Worm (Caenorhabditis elegans) whole organism, mixed stage, embryonic: Measurements from ENCODE around the gene hphd-1.

Experiments
- M03D4.4 ChIP-seq: sonication (generic microtip); optimal IDR thresholded peaks from 2 replicates; lab custom pipeline; 2017; ENCODE audit warnings: mild to moderate bottlenecking, missing genetic modification characterization, missing compliant biosample characterization
- bed-3 ChIP-seq: fragments of 200-800 bp; sonication (Bioruptor generic); optimal IDR thresholded peaks from 3 replicates; lab custom pipeline; 2018; ENCODE audit warnings: mild to moderate bottlenecking, missing genetic modification characterization, moderate library complexity, missing compliant biosample characterization
- blmp-1 ChIP-seq: fragments of 150-350 bp; optimal IDR thresholded peaks from 2 replicates; lab custom pipeline; 2014; ENCODE audit warnings: missing biosample characterization, missing genetic modification characterization
- ceh-39 ChIP-seq: fragments of 150-350 bp; optimal IDR thresholded peaks from 2 replicates; lab custom pipeline; 2014; ENCODE audit warnings: missing biosample characterization, missing genetic modification characterization
- ceh-83 ChIP-seq: fragments of 200-800 bp; sonication (Bioruptor generic); optimal IDR thresholded peaks from 2 replicates; lab custom pipeline; 2018; ENCODE audit warnings: mild to moderate bottlenecking, missing genetic modification characterization, missing compliant biosample characterization
- ces-1 ChIP-seq: fragments of 150-350 bp; optimal IDR thresholded peaks from 2 replicates; lab custom pipeline; 2014; ENCODE audit warnings: missing biosample characterization, missing genetic modification reagents, missing genetic modification characterization
- cnd-1 ChIP-seq: fragments of 200-800 bp; sonication (Bioruptor generic); optimal IDR thresholded peaks from 2 replicates; lab custom pipeline; 2018; ENCODE audit warnings: mild to moderate bottlenecking, missing genetic modification characterization, missing compliant biosample characterization
- drap-1 ChIP-seq: fragments of 200-800 bp; sonication (Bioruptor generic); optimal IDR thresholded peaks from 3 replicates; lab custom pipeline; 2018; ENCODE audit warnings: mild to moderate bottlenecking, missing genetic modification characterization, missing compliant biosample characterization
- elt-1 ChIP-seq: sonication (generic microtip); optimal IDR thresholded peaks from 2 replicates; lab custom pipeline; 2017; ENCODE audit warnings: missing genetic modification characterization, mild to moderate bottlenecking, missing compliant biosample characterization, antibody characterized with exemption, moderate library complexity, borderline replicate concordance; ENCODE audit not compliant: insufficient read depth
- elt-3 ChIP-seq: fragments of 150-350 bp; optimal IDR thresholded peaks from 2 replicates; lab custom pipeline; 2014; ENCODE audit warnings: missing biosample characterization, missing genetic modification characterization
- flh-1 ChIP-seq: fragments of 200-800 bp; sonication (Bioruptor generic); optimal IDR thresholded peaks from 2 replicates; lab custom pipeline; 2018; ENCODE audit warnings: mild to moderate bottlenecking, missing genetic modification characterization, moderate library complexity, missing compliant biosample characterization
- ham-2 ChIP-seq: fragments of 200-800 bp; sonication (Bioruptor generic); optimal IDR thresholded peaks from 2 replicates; lab custom pipeline; 2018; ENCODE audit warnings: mild to moderate bottlenecking, missing genetic modification characterization, missing compliant biosample characterization
- hlh-1 ChIP-seq: fragments of 150-350 bp; optimal IDR thresholded peaks from 2 replicates; lab custom pipeline; 2014; ENCODE audit warnings: missing biosample characterization, missing genetic modification reagents, missing genetic modification characterization
- lin-13 ChIP-seq: fragments of 150-350 bp; optimal IDR thresholded peaks from 2 replicates; lab custom pipeline; 2014; ENCODE audit warnings: missing biosample characterization, missing genetic modification characterization
- lin-32 ChIP-seq: fragments of 200-800 bp; sonication (Bioruptor generic); optimal IDR thresholded peaks from 2 replicates; lab custom pipeline; 2018; ENCODE audit warnings: mild to moderate bottlenecking, missing genetic modification characterization, missing compliant biosample characterization
- mab-5 ChIP-seq: fragments of 150-350 bp; optimal IDR thresholded peaks from 2 replicates; lab custom pipeline; 2014; ENCODE audit warnings: missing biosample characterization, missing genetic modification characterization
- mep-1 ChIP-seq: fragments of 150-350 bp; optimal IDR thresholded peaks from 2 replicates; lab custom pipeline; 2017; ENCODE audit warnings: missing biosample characterization, missing genetic modification reagents, missing genetic modification characterization, inconsistent platforms
- mls-2 ChIP-seq: sonication (generic microtip); optimal IDR thresholded peaks from 2 replicates; lab custom pipeline; 2016; ENCODE audit warnings: mild to moderate bottlenecking, missing genetic modification characterization, moderate library complexity, missing compliant biosample characterization
- nhr-12 ChIP-seq: fragments of 150-350 bp; optimal IDR thresholded peaks from 2 replicates; lab custom pipeline; 2014; ENCODE audit warnings: missing biosample characterization, missing genetic modification characterization
- nhr-2 ChIP-seq: fragments of 150-350 bp; optimal IDR thresholded peaks from 2 replicates; lab custom pipeline; 2014; ENCODE audit warnings: missing biosample characterization, missing genetic modification characterization
- nhr-237 ChIP-seq: fragments of 150-350 bp; optimal IDR thresholded peaks from 2 replicates; lab custom pipeline; 2014; ENCODE audit warnings: missing biosample characterization, missing genetic modification characterization
- nhr-28 ChIP-seq: fragments of 150-350 bp; optimal IDR thresholded peaks from 2 replicates; lab custom pipeline; 2014; ENCODE audit warnings: missing biosample characterization, missing genetic modification characterization
- sem-2 ChIP-seq: fragments of 200-800 bp; sonication (Bioruptor generic); optimal IDR thresholded peaks from 2 replicates; lab custom pipeline; 2018; ENCODE audit warnings: mild to moderate bottlenecking, missing genetic modification characterization, missing compliant biosample characterization
- snpc-4 ChIP-seq: fragments of 150-350 bp; optimal IDR thresholded peaks from 2 replicates; lab custom pipeline; 2014; ENCODE audit warnings: missing biosample characterization, missing genetic modification characterization
- sptf-1 ChIP-seq: sonication (generic microtip); optimal IDR thresholded peaks from 2 replicates; lab custom pipeline; 2017; ENCODE audit warnings: mild to moderate bottlenecking, missing genetic modification characterization, moderate library complexity, missing compliant biosample characterization
- tbx-8 ChIP-seq: fragments of 200-800 bp; sonication (Bioruptor generic); optimal IDR thresholded peaks from 2 replicates; lab custom pipeline; 2018; ENCODE audit warnings: mild to moderate bottlenecking, missing genetic modification characterization, moderate library complexity, missing compliant biosample characterization
- unc-120 ChIP-seq: sonication (generic microtip); optimal IDR thresholded peaks from 2 replicates; lab custom pipeline; 2017; ENCODE audit warnings: missing genetic modification characterization, missing compliant biosample characterization; ENCODE audit not compliant: poor library complexity, severe bottlenecking
- unc-62 ChIP-seq: fragments of 150-350 bp; optimal IDR thresholded peaks from 2 replicates; lab custom pipeline; 2014; ENCODE audit warnings: missing biosample characterization, missing genetic modification reagents, missing genetic modification characterization
- zip-8 ChIP-seq: fragments of 150-350 bp; optimal IDR thresholded peaks from 2 replicates; lab custom pipeline; 2014; ENCODE audit warnings: missing biosample characterization, missing genetic modification characterization
- ztf-11 ChIP-seq: fragments of 150-350 bp; optimal IDR thresholded peaks from 2 replicates; lab custom pipeline; 2014; ENCODE audit warnings: missing biosample characterization, missing genetic modification characterization

The hphd-1 gene

DNA sequence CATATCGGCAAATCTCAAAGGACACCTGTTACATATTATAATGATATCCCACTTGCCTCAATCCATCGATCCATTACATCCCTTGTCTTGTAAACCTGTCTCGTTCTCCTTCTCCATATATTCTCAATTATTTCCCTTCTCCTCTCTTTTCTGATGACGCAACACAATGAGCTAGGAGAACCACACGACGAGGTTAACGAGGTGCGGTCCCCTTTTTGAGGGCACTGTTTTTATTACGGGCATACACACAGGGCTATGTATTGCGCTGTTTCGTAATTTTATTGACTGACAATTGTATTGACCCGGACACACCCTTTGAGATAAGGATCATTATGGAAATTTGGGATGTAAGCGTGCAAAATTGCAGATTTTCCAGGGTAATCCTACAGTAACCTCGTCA, 17.7 kb downstream of the hphd-1 start:
- no peak for TF ChIP-seq ztf-11
- no peak for TF ChIP-seq ces-1 (GFP tag; lab: Kevin White, UChicago)
- no peak for TF ChIP-seq cnd-1 (tag; lab: Kevin White, UChicago)
- no peak for TF ChIP-seq flh-1 (GFP tag; lab: Kevin White, UChicago)
- peak; percentile 96 for TF ChIP-seq zip-8 (tag; lab: Kevin White, UChicago)
- no peak for TF ChIP-seq mep-1 (tag; lab: Kevin White, UChicago)
- TF ChIP-seq drap-1 (GFP tag; lab: Kevin White, UChicago) = no peak
- TF ChIP-seq lin-32 (GFP tag; lab: Kevin White, UChicago) = no peak
- no peak for TF ChIP-seq elt-3 (tag; lab: Kevin White, UChicago)
- TF ChIP-seq unc-62 (GFP tag; lab: Kevin White, UChicago) = peak; percentile 46
- TF ChIP-seq ceh-83 (GFP tag; lab: Kevin White, UChicago) = peak; percentile 23
- TF ChIP-seq sptf-1 (tag; lab: Kevin White, UChicago) = no peak
- TF ChIP-seq ham-2 (GFP tag; lab: Kevin White, UChicago) = no peak
- peak; percentile 99 for TF ChIP-seq nhr-2 (tag; lab: Kevin White, UChicago)
- no peak for TF ChIP-seq sem-2 (GFP tag; lab: Kevin White, UChicago)
- no peak for TF ChIP-seq mls-2 (tag; lab: Kevin White, UChicago)
- TF ChIP-seq nhr-28 (tag; lab: Kevin White, UChicago) = no peak
- TF ChIP-seq elt-1 (tag; lab: Kevin White, UChicago) = no peak
- TF ChIP-seq M03D4.4 (tag; lab: Kevin White, UChicago) = no peak
- no peak for TF ChIP-seq bed-3 (GFP tag; lab: Kevin White, UChicago)
- no peak for TF ChIP-seq ceh-39 (tag; lab: Kevin White, UChicago)
- TF ChIP-seq blmp-1 (tag; lab: Kevin White, UChicago) = no peak
- no peak for TF ChIP-seq nhr-237 (tag; lab: Kevin White, UChicago)

DNA sequence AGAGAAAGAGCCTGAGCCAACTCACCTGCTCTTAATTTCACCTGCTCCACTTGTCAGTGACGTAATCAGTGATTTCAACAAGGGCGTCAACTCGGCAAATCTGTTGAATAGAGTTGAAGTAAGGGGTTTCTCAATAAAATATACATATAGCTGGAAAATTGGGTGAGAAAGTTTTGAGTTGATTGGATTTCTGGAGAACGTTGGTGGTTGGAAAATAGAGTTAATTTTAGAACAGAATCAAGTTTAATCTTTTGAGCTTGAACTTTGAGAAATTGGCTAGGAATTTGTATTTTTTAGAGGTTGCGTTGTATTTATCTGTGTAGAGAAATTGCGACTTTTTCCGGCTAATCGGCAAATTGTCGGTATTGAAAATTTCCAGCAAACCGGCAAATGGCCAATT, 26.7 kb downstream of the hphd-1 start, which contains the start of gene Y38F1A.4:
Y38F1A.4 (minus strand) TSS at position 101 of the 400 bp plus-strand sequence.
- TF ChIP-seq zip-8 (tag; lab: Kevin White, UChicago) (peak; percentile 1), bed-3 (GFP tag; lab: Kevin White, UChicago) (no peak)
- TF ChIP-seq, all 35 proteins: peak for 1

DNA sequence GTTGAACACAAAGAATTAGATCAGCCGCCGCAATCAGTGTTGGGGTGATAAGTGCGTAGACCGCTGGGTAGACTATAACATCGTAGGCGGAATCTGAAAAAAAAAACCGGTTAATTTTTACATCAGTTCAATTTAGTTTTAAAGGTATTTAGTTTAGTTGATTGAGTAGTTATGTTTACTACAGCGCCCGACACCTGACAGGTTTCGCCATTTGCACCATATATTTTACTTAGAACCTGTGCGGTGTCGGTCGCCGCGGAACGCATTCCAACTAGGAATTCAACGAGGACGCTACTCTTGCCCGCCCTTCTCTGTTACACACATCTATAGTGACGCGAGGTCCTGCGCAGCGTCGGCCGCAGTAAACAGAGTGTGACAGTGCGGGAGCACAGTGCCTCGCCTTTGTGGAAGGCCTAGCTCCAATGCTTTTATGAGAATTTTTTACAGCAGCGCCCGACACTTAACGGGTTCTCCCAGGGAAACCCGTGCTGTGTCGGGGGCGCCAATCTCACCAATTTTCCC, 27.9 kb downstream of the hphd-1 start:
- TF ChIP-seq ceh-83 (GFP tag; lab: Kevin White, UChicago) (peak; percentile 56), mab-5 (tag; lab: Kevin White, UChicago) (no peak)

DNA sequence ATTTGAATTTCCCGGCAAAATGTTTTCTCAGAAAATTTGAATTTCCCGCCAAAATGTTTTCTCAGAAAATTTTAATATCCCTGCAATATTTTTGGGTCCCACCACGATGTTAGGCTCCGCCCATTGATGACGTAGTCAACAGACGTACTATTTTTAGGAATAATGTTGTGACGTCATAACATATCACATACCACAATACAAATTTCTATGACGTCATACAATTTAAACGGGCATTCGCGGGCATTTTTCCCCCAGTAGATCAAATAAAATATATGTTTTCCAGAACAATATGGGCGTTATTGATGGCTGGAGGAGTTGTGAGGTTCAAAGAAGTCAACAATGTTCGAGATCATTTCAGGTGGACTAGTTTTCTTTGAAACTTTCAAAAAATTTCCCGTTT, 30.1 kb downstream of the hphd-1 start:
- TF ChIP-seq tbx-8 (GFP tag; lab: Kevin White, UChicago) = no peak
- peak; percentile 100 for TF ChIP-seq zip-8 (tag; lab: Kevin White, UChicago)
- no peak for TF ChIP-seq snpc-4 (tag; lab: Kevin White, UChicago)

DNA sequence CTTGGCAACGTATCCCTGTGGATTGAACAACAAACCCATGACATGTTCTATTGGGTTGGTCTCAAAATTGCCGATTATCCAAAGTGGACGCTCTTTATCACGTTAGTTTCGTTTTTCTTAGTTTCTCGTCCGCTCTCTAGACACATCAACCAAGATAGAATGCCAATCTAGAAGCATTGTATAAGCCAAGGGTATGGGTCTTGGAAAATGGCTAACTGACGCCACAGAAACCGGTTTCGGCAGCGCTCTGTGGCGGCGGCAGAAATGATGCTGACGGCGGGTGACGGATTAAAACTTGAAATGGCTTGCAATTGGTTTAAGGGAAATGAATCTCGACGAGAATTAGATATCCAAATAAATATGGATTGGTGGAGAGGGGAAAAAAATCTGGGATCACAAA, 30.8 kb downstream of the hphd-1 start:
- TF ChIP-seq mab-5 (tag; lab: Kevin White, UChicago) (no peak), nhr-2 (tag; lab: Kevin White, UChicago) (no peak), lin-32 (GFP tag; lab: Kevin White, UChicago) (no peak), sem-2 (GFP tag; lab: Kevin White, UChicago) (no peak), bed-3 (GFP tag; lab: Kevin White, UChicago) (no peak), nhr-28 (tag; lab: Kevin White, UChicago) (no peak), flh-1 (GFP tag; lab: Kevin White, UChicago) (no peak), tbx-8 (GFP tag; lab: Kevin White, UChicago) (no peak), nhr-237 (tag; lab: Kevin White, UChicago) (no peak), elt-3 (tag; lab: Kevin White, UChicago) (no peak), cnd-1 (tag; lab: Kevin White, UChicago) (no peak), lin-13 (no peak), ces-1 (GFP tag; lab: Kevin White, UChicago) (no peak), hlh-1 (tag; lab: Kevin White, UChicago) (no peak), snpc-4 (tag; lab: Kevin White, UChicago) (no peak), unc-62 (GFP tag; lab: Kevin White, UChicago) (no peak), elt-1 (tag; lab: Kevin White, UChicago) (no peak)
- TF ChIP-seq, all 35 proteins: peak for 0

DNA sequence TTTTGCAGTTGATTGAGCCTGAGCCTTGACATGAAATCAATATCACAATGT, 31.0 kb downstream of the hphd-1 start, which contains the start of gene ptr-18:
ptr-18 (plus strand) TSS at position 9 of the 51 bp plus-strand sequence.
- TF ChIP-seq nhr-12 (tag; lab: Kevin White, UChicago) = no peak
- no peak for TF ChIP-seq unc-120 (tag; lab: Kevin White, UChicago)
- TF ChIP-seq mls-2 (tag; lab: Kevin White, UChicago) = no peak
